Worm (Caenorhabditis elegans) whole organism, midembryonic: ENCODE measurements around the gene C01C4.3.

Experiments used
- T22C8.4 ChIP-seq: fragments of 200-800 bp; sonication (Bioruptor generic); IDR thresholded peaks from 2 replicates; pipeline ENCODE4 v1.3.6; 2022; ENCODE audit warnings: missing genetic modification characterization, missing compliant biosample characterization
- cog-1 ChIP-seq: sonication (generic microtip); optimal IDR thresholded peaks from 2 replicates; lab custom pipeline; 2016; ENCODE audit warnings: missing genetic modification characterization, missing compliant biosample characterization
- flt-1 ChIP-seq: fragments of 200-800 bp; sonication (Bioruptor generic); IDR thresholded peaks from 2 replicates; pipeline ENCODE4 v1.3.6; 2022; ENCODE audit warnings: missing genetic modification characterization, missing compliant biosample characterization
- klf-2 ChIP-seq: fragments of 200-800 bp; sonication (Bioruptor generic); conservative IDR thresholded peaks from 2 replicates; pipeline ENCODE4 v1.3.6; 2022; ENCODE audit warnings: missing genetic modification reagents, missing genetic modification characterization, missing compliant biosample characterization
- med-1 ChIP-seq: sonication (generic microtip); optimal IDR thresholded peaks from 2 replicates; lab custom pipeline; 2017; ENCODE audit warnings: missing genetic modification characterization, mild to moderate bottlenecking, missing compliant biosample characterization, antibody characterized with exemption, missing genetic modification reagents; ENCODE audit not compliant: insufficient read depth
- ref-1 ChIP-seq: fragments of 200-800 bp; sonication (Bioruptor generic); conservative IDR thresholded peaks from 2 replicates; pipeline ENCODE4 v1.3.6; 2022; ENCODE audit warnings: missing genetic modification reagents, missing genetic modification characterization, missing compliant biosample characterization
- tab-1 ChIP-seq: fragments of 200-800 bp; sonication (Bioruptor generic); IDR thresholded peaks from 2 replicates; pipeline ENCODE4 v1.3.6; 2022; ENCODE audit warnings: missing genetic modification characterization, missing compliant biosample characterization
- ztf-23 ChIP-seq: fragments of 200-800 bp; sonication (Bioruptor generic); IDR thresholded peaks from 2 replicates; pipeline ENCODE4 v1.3.6; 2022; ENCODE audit warnings: missing genetic modification reagents, missing genetic modification characterization, missing compliant biosample characterization
- ztf-29 ChIP-seq: fragments of 200-800 bp; sonication (Bioruptor generic); IDR thresholded peaks from 2 replicates; pipeline ENCODE4 v1.3.6; 2022; ENCODE audit warnings: missing genetic modification reagents, missing genetic modification characterization, missing compliant biosample characterization

Gene C01C4.3

ce11 chrX:3705319-3705718 lies 8.6 kb downstream of the C01C4.3 start:
- no peak for TF ChIP-seq ref-1 (GFP tag; lab: Robert Waterston, UW)
- no peak for TF ChIP-seq tab-1 (GFP tag; lab: Robert Waterston, UW)
- TF ChIP-seq cog-1 (tag; lab: Kevin White, UChicago): no peak
- TF ChIP-seq klf-2 (GFP tag; lab: Robert Waterston, UW): no peak
- TF ChIP-seq med-1 (GFP tag; lab: Kevin White, UChicago): no peak
- no peak for TF ChIP-seq ztf-23 (GFP tag; lab: Robert Waterston, UW)
- no peak for TF ChIP-seq T22C8.4 (GFP tag; lab: Robert Waterston, UW)
- TF ChIP-seq ztf-29 (GFP tag; lab: Robert Waterston, UW): no peak
- no peak for TF ChIP-seq flt-1

ce11 chrX:3706319-3706718 lies 9.6 kb downstream of the C01C4.3 start:
- no peak for TF ChIP-seq ztf-23 (GFP tag; lab: Robert Waterston, UW)

ce11 chrX:3709747-3710146 lies 13.0 kb downstream of the C01C4.3 start:
- TF ChIP-seq cog-1 (tag; lab: Kevin White, UChicago) (no peak), ztf-29 (GFP tag; lab: Robert Waterston, UW) (no peak), ref-1 (GFP tag; lab: Robert Waterston, UW) (no peak), klf-2 (GFP tag; lab: Robert Waterston, UW) (no peak), flt-1 (no peak), med-1 (GFP tag; lab: Kevin White, UChicago) (no peak), T22C8.4 (GFP tag; lab: Robert Waterston, UW) (no peak), ztf-23 (GFP tag; lab: Robert Waterston, UW) (no peak), tab-1 (GFP tag; lab: Robert Waterston, UW) (no peak)

- TF ChIP-seq med-1 (GFP tag; lab: Kevin White, UChicago): no peak
- no peak for TF ChIP-seq flt-1
- TF ChIP-seq klf-2 (GFP tag; lab: Robert Waterston, UW): no peak
- TF ChIP-seq cog-1 (tag; lab: Kevin White, UChicago): no peak
- no peak for TF ChIP-seq tab-1 (GFP tag; lab: Robert Waterston, UW)
- no peak for TF ChIP-seq ztf-29 (GFP tag; lab: Robert Waterston, UW)
- TF ChIP-seq T22C8.4 (GFP tag; lab: Robert Waterston, UW): no peak
- TF ChIP-seq ztf-23 (GFP tag; lab: Robert Waterston, UW): no peak
- TF ChIP-seq ref-1 (GFP tag; lab: Robert Waterston, UW): no peak
Observed at ce11 chrX:3711581-3712101, 14.9 kb downstream of the C01C4.3 start.

- TF ChIP-seq T22C8.4 (GFP tag; lab: Robert Waterston, UW): no peak
Observed at ce11 chrX:3714797-3715196, 18.1 kb downstream of the C01C4.3 start, which contains the start of gene C01C4.2. C01C4.2 (plus strand) TSS chrX:3715097.

ce11 chrX:3715835-3716234 lies 19.1 kb downstream of the C01C4.3 start:
- TF ChIP-seq ztf-29 (GFP tag; lab: Robert Waterston, UW) (no peak), klf-2 (GFP tag; lab: Robert Waterston, UW) (no peak), ref-1 (GFP tag; lab: Robert Waterston, UW) (no peak), flt-1 (no peak), tab-1 (GFP tag; lab: Robert Waterston, UW) (no peak), cog-1 (tag; lab: Kevin White, UChicago) (no peak), ztf-23 (GFP tag; lab: Robert Waterston, UW) (no peak)

ce11 chrX:3725437-3725836 lies 28.7 kb downstream of the C01C4.3 start:
- TF ChIP-seq cog-1 (tag; lab: Kevin White, UChicago) (no peak), flt-1 (no peak), T22C8.4 (GFP tag; lab: Robert Waterston, UW) (no peak)

- TF ChIP-seq cog-1 (tag; lab: Kevin White, UChicago) (no peak), klf-2 (GFP tag; lab: Robert Waterston, UW) (no peak), ref-1 (GFP tag; lab: Robert Waterston, UW) (no peak), flt-1 (no peak), T22C8.4 (GFP tag; lab: Robert Waterston, UW) (no peak), med-1 (GFP tag; lab: Kevin White, UChicago) (no peak), ztf-29 (GFP tag; lab: Robert Waterston, UW) (no peak), ztf-23 (GFP tag; lab: Robert Waterston, UW) (no peak), tab-1 (GFP tag; lab: Robert Waterston, UW) (no peak)
Observed at ce11 chrX:3727274-3727673, 30.6 kb downstream of the C01C4.3 start, which contains the start of gene nlp-1. nlp-1 (plus strand) TSS chrX:3727574.

- TF ChIP-seq cog-1 (tag; lab: Kevin White, UChicago): no peak
- TF ChIP-seq ztf-29 (GFP tag; lab: Robert Waterston, UW): no peak
Observed at ce11 chrX:3728970-3729369, 32.3 kb downstream of the C01C4.3 start, which contains the start of gene aex-4. aex-4 (plus strand) TSS chrX:3729281.

ce11 chrX:3733321-3733720 lies 36.6 kb downstream of the C01C4.3 start:
- TF ChIP-seq ztf-23 (GFP tag; lab: Robert Waterston, UW) (no peak), med-1 (GFP tag; lab: Kevin White, UChicago) (no peak), flt-1 (no peak), tab-1 (GFP tag; lab: Robert Waterston, UW) (no peak), klf-2 (GFP tag; lab: Robert Waterston, UW) (no peak), ztf-29 (GFP tag; lab: Robert Waterston, UW) (no peak), T22C8.4 (GFP tag; lab: Robert Waterston, UW) (no peak), cog-1 (tag; lab: Kevin White, UChicago) (no peak), ref-1 (GFP tag; lab: Robert Waterston, UW) (no peak)
